Fruit fly (Drosophila melanogaster) whole organism, embryonic: Measurements from ENCODE around the gene CG5500.

Source experiments
- B-H1 ChIP-seq: fragments of 200-800 bp; sonication (Bioruptor generic); IDR thresholded peaks from 3 replicates; pipeline ENCODE4 v1.3.6; 2022; ENCODE audit warnings: missing biosample characterization, missing genetic modification characterization
- CG10321 ChIP-seq: fragments of 200-800 bp; sonication (Bioruptor generic); IDR thresholded peaks from 2 replicates; pipeline ENCODE4 v1.3.6; 2022; ENCODE audit warnings: missing biosample characterization, missing genetic modification characterization
- CG11085 ChIP-seq: fragments of 200-800 bp; sonication (Bioruptor generic); IDR thresholded peaks from 2 replicates; pipeline ENCODE4 v1.3.6; 2022; ENCODE audit warnings: missing biosample characterization, missing genetic modification characterization
- CG11504 ChIP-seq: fragments of 200-800 bp; sonication (Bioruptor generic); optimal IDR thresholded peaks from 3 replicates; lab custom pipeline; 2019; ENCODE audit warnings: missing biosample characterization, mild to moderate bottlenecking, missing genetic modification characterization, moderate library complexity
- CG13894 ChIP-seq: fragments of 200-800 bp; sonication (Bioruptor generic); optimal IDR thresholded peaks from 3 replicates; lab custom pipeline; 2018; ENCODE audit warnings: missing biosample characterization, mild to moderate bottlenecking, missing genetic modification characterization, moderate library complexity
- CG1603 ChIP-seq: fragments of 200-800 bp; sonication (Bioruptor generic); optimal IDR thresholded peaks from 2 replicates; lab custom pipeline; 2019; ENCODE audit warnings: missing biosample characterization, mild to moderate bottlenecking, missing genetic modification characterization, moderate library complexity
- CG16815 ChIP-seq: fragments of 200-800 bp; sonication (Bioruptor generic); optimal IDR thresholded peaks from 3 replicates; lab custom pipeline; 2017; ENCODE audit warnings: missing biosample characterization, mild to moderate bottlenecking, missing genetic modification characterization
- CG17328 ChIP-seq: fragments of 200-800 bp; sonication (Bioruptor generic); IDR thresholded peaks from 2 replicates; pipeline ENCODE4 v1.3.6; 2022; ENCODE audit warnings: missing biosample characterization, missing genetic modification characterization
- CG18262 ChIP-seq: fragments of 200-800 bp; optimal IDR thresholded peaks from 3 replicates; lab custom pipeline; 2019; ENCODE audit warnings: missing biosample characterization, mild to moderate bottlenecking, missing genetic modification characterization, moderate library complexity
- CG2120 ChIP-seq: fragments of 200-800 bp; sonication (Bioruptor generic); optimal IDR thresholded peaks from 3 replicates; lab custom pipeline; 2016; ENCODE audit warnings: missing biosample characterization, missing genetic modification characterization
- CG2199 ChIP-seq: fragments of 200-800 bp; sonication (Bioruptor generic); IDR thresholded peaks from 3 replicates; pipeline ENCODE4 v1.3.6; 2022; ENCODE audit warnings: missing biosample characterization, missing genetic modification characterization
- CG2889 ChIP-seq: fragments of 200-800 bp; sonication (Bioruptor generic); IDR thresholded peaks from 3 replicates; pipeline ENCODE4 v1.3.6; 2022; ENCODE audit warnings: missing biosample characterization, missing genetic modification characterization
- CG32532 ChIP-seq: fragments of 200-800 bp; sonication (Bioruptor generic); IDR thresholded peaks from 2 replicates; pipeline ENCODE4 v1.3.6; 2022; ENCODE audit warnings: missing biosample characterization, missing genetic modification characterization
- CG3995 ChIP-seq: fragments of 200-800 bp; sonication (Bioruptor generic); optimal IDR thresholded peaks from 3 replicates; lab custom pipeline; 2016; ENCODE audit warnings: missing biosample characterization, missing genetic modification characterization
- CG42726 ChIP-seq: fragments of 200-800 bp; sonication (Bioruptor generic); IDR thresholded peaks from 2 replicates; pipeline ENCODE4 v1.3.6; 2022; ENCODE audit warnings: missing biosample characterization, missing genetic modification characterization; ENCODE audit not compliant: partially characterized antibody
- CG4820 ChIP-seq: fragments of 200-800 bp; sonication (Bioruptor generic); optimal IDR thresholded peaks from 3 replicates; lab custom pipeline; 2016; ENCODE audit warnings: missing biosample characterization, missing genetic modification characterization
- CG6254 ChIP-seq: fragments of 200-800 bp; sonication (Bioruptor generic); optimal IDR thresholded peaks from 3 replicates; lab custom pipeline; 2017; ENCODE audit warnings: mild to moderate bottlenecking, missing biosample characterization, missing genetic modification reagents, missing genetic modification characterization
- CG7271 ChIP-seq: fragments of 200-800 bp; sonication (Bioruptor generic); optimal IDR thresholded peaks from 2 replicates; lab custom pipeline; 2018; ENCODE audit warnings: missing biosample characterization, mild to moderate bottlenecking, missing genetic modification characterization, moderate library complexity
- CG7372 ChIP-seq: fragments of 200-800 bp; sonication (Bioruptor generic); IDR thresholded peaks from 2 replicates; pipeline ENCODE4 v1.3.6; 2022; ENCODE audit warnings: missing biosample characterization, missing genetic modification characterization
- CG7556 ChIP-seq: fragments of 200-800 bp; sonication (Bioruptor generic); optimal IDR thresholded peaks from 2 replicates; lab custom pipeline; 2017; ENCODE audit warnings: missing biosample characterization, mild to moderate bottlenecking, missing genetic modification characterization
- CG8478 ChIP-seq: fragments of >200 bp; optimal IDR thresholded peaks from 2 replicates; lab custom pipeline; 2018
- CG9437 ChIP-seq: fragments of 200-800 bp; sonication (Bioruptor generic); optimal IDR thresholded peaks from 2 replicates; lab custom pipeline; 2018; ENCODE audit warnings: missing biosample characterization, mild to moderate bottlenecking, missing genetic modification characterization
- CkIIα-i1 ChIP-seq: fragments of 200-800 bp; sonication (Bioruptor generic); IDR thresholded peaks from 2 replicates; pipeline ENCODE4 v1.3.6; 2022; ENCODE audit warnings: missing biosample characterization, missing genetic modification characterization
- Doc2 ChIP-seq: fragments of 200-800 bp; sonication (Bioruptor generic); IDR thresholded peaks from 2 replicates; pipeline ENCODE4 v1.3.6; 2022; ENCODE audit warnings: missing biosample characterization, missing genetic modification characterization
- Doc3 ChIP-seq: fragments of 200-800 bp; sonication (Bioruptor generic); IDR thresholded peaks from 3 replicates; pipeline ENCODE4 v1.3.6; 2022; ENCODE audit warnings: missing biosample characterization, missing genetic modification characterization; ENCODE audit not compliant: partially characterized antibody
- H2.0 ChIP-seq: fragments of 200-800 bp; sonication (Bioruptor generic); IDR thresholded peaks from 2 replicates; pipeline ENCODE4 v1.3.6; 2022; ENCODE audit warnings: missing biosample characterization, missing genetic modification characterization
- Nf-YB ChIP-seq: fragments of 200-800 bp; sonication (Bioruptor generic); optimal IDR thresholded peaks from 3 replicates; lab custom pipeline; 2019; ENCODE audit warnings: missing biosample characterization, mild to moderate bottlenecking, missing genetic modification characterization, moderate library complexity
- Sry-β ChIP-seq: fragments of 200-800 bp; sonication (Bioruptor generic); optimal IDR thresholded peaks from 2 replicates; lab custom pipeline; 2018; ENCODE audit warnings: missing biosample characterization, mild to moderate bottlenecking, missing genetic modification characterization, moderate library complexity
- Stat92E ChIP-seq, 3 experiments: fragments of >200 bp in 2 of 3; fragments of 200-800 bp in 1 of 3; sonication (Bioruptor generic) in 1 of 3; optimal IDR thresholded peaks; 2 replicates each; lab custom pipeline; 2017 to 2019; ENCODE audit warnings: missing biosample characterization in 3 of 3, missing genetic modification characterization in 3 of 3, mild to moderate bottlenecking in 1 of 3, moderate library complexity in 1 of 3
- Vsx1 ChIP-seq: fragments of 200-800 bp; sonication (Bioruptor generic); optimal IDR thresholded peaks from 2 replicates; lab custom pipeline; 2017; ENCODE audit warnings: missing biosample characterization, mild to moderate bottlenecking, missing genetic modification characterization, missing genetic modification reagents
- Xbp1 ChIP-seq: fragments of 200-800 bp; sonication (Bioruptor generic); optimal IDR thresholded peaks from 3 replicates; lab custom pipeline; 2016; ENCODE audit warnings: missing biosample characterization, mild to moderate bottlenecking, missing genetic modification characterization
- br ChIP-seq: fragments of >200 bp; optimal IDR thresholded peaks from 2 replicates; lab custom pipeline; 2017
- chm ChIP-seq: fragments of 200-800 bp; sonication (Bioruptor generic); IDR thresholded peaks from 2 replicates; pipeline ENCODE4 v1.3.6; 2022; ENCODE audit warnings: missing biosample characterization, missing genetic modification characterization
- chn ChIP-seq: fragments of 200-800 bp; sonication (Bioruptor generic); optimal IDR thresholded peaks from 2 replicates; lab custom pipeline; 2016; ENCODE audit warnings: missing biosample characterization, missing genetic modification characterization
- crp ChIP-seq, 2 experiments: fragments of 200-800 bp; sonication (Bioruptor generic); optimal IDR thresholded peaks; 2 replicates in 1 of 2; 3 replicates in 1 of 2; lab custom pipeline; 2017; ENCODE audit warnings: missing biosample characterization in 2 of 2, missing genetic modification characterization in 2 of 2, mild to moderate bottlenecking in 1 of 2, moderate library complexity in 1 of 2
- da ChIP-seq: fragments of 200-800 bp; sonication (Bioruptor generic); optimal IDR thresholded peaks from 2 replicates; lab custom pipeline; 2016; ENCODE audit warnings: missing biosample characterization, missing genetic modification characterization
- dati ChIP-seq: fragments of 200-800 bp; sonication (Bioruptor generic); IDR thresholded peaks from 2 replicates; pipeline ENCODE4 v1.3.6; 2022; ENCODE audit warnings: missing biosample characterization, missing genetic modification characterization
- dmrt99B ChIP-seq: fragments of 200-800 bp; sonication (Bioruptor generic); optimal IDR thresholded peaks from 2 replicates; lab custom pipeline; 2018; ENCODE audit warnings: missing biosample characterization, mild to moderate bottlenecking, missing genetic modification characterization, moderate library complexity
- fd96Cb ChIP-seq: fragments of 200-800 bp; sonication (Bioruptor generic); optimal IDR thresholded peaks from 2 replicates; lab custom pipeline; 2018; ENCODE audit warnings: missing biosample characterization, mild to moderate bottlenecking, missing genetic modification characterization, moderate library complexity
- ham ChIP-seq: fragments of 200-800 bp; sonication (Bioruptor generic); IDR thresholded peaks from 2 replicates; pipeline ENCODE4 v1.3.6; 2022; ENCODE audit warnings: missing biosample characterization, missing genetic modification characterization
- hbn ChIP-seq: fragments of 200-800 bp; sonication (Bioruptor generic); IDR thresholded peaks from 2 replicates; pipeline ENCODE4 v1.3.6; 2022; ENCODE audit warnings: missing biosample characterization, missing genetic modification characterization; ENCODE audit not compliant: partially characterized antibody
- lilli ChIP-seq: fragments of 200-800 bp; sonication (Bioruptor generic); optimal IDR thresholded peaks from 3 replicates; lab custom pipeline; 2016; ENCODE audit warnings: missing biosample characterization, missing genetic modification characterization
- mirr ChIP-seq: fragments of 200-800 bp; sonication (Bioruptor generic); optimal IDR thresholded peaks from 3 replicates; lab custom pipeline; 2018; ENCODE audit warnings: missing biosample characterization, mild to moderate bottlenecking, missing genetic modification characterization
- nmo ChIP-seq: fragments of 200-800 bp; sonication (Bioruptor generic); optimal IDR thresholded peaks from 2 replicates; lab custom pipeline; 2018; ENCODE audit warnings: missing biosample characterization, mild to moderate bottlenecking, missing genetic modification characterization, moderate library complexity
- odd ChIP-seq: fragments of 200-800 bp; sonication (Bioruptor generic); optimal IDR thresholded peaks from 2 replicates; lab custom pipeline; 2017; ENCODE audit warnings: missing biosample characterization, mild to moderate bottlenecking, missing genetic modification characterization
- pfk ChIP-seq: fragments of 200-800 bp; sonication (Bioruptor generic); optimal IDR thresholded peaks from 2 replicates; lab custom pipeline; 2018; ENCODE audit warnings: missing biosample characterization, mild to moderate bottlenecking, missing genetic modification characterization, moderate library complexity
- sob ChIP-seq: fragments of 200-800 bp; sonication (Bioruptor generic); IDR thresholded peaks from 2 replicates; pipeline ENCODE4 v1.3.6; 2022; ENCODE audit warnings: missing biosample characterization, missing genetic modification characterization
- ssp ChIP-seq: fragments of 200-800 bp; sonication (Bioruptor generic); IDR thresholded peaks from 2 replicates; pipeline ENCODE4 v1.3.6; 2022; ENCODE audit warnings: missing biosample characterization, missing genetic modification characterization
- tx ChIP-seq: fragments of 200-800 bp; sonication (Bioruptor generic); optimal IDR thresholded peaks from 2 replicates; lab custom pipeline; 2016; ENCODE audit warnings: missing biosample characterization, missing genetic modification characterization
- wdn ChIP-seq: fragments of 200-800 bp; sonication (Bioruptor generic); IDR thresholded peaks from 2 replicates; pipeline ENCODE4 v1.3.6; 2022; ENCODE audit warnings: missing biosample characterization, missing genetic modification characterization
- z ChIP-seq: fragments of 200-800 bp; sonication (Bioruptor generic); IDR thresholded peaks from 3 replicates; pipeline ENCODE4 v1.3.6; 2022; ENCODE audit warnings: missing biosample characterization, missing genetic modification characterization
- zfh2 ChIP-seq: fragments of 200-800 bp; sonication (Bioruptor generic); optimal IDR thresholded peaks from 2 replicates; lab custom pipeline; 2016; ENCODE audit warnings: missing biosample characterization, missing genetic modification characterization

The CG5500 gene

dm6 chr3R:26886283-26886689 lies 9.9 kb downstream of the CG5500 start (continued):
- TF ChIP-seq Sry-β (GFP tag; lab: Kevin White, UChicago) (peak; percentile 35), sob (peak; percentile 42), CG2120 (no peak), dmrt99B (tag; lab: Kevin White, UChicago) (peak; percentile 67), CG7372 (GFP tag; lab: Robert Waterston, UW) (peak; percentile 59), CG9437 (GFP tag; lab: Kevin White, UChicago) (peak; percentile 58), CG10321 (no peak), ssp (GFP tag; lab: Robert Waterston, UW) (no peak), z (GFP tag; lab: Robert Waterston, UW) (no peak), CG32532 (GFP tag; lab: Robert Waterston, UW) (no peak; the same call in 1 of the 2 replicates), CG42726 (GFP tag; lab: Robert Waterston, UW) (no peak), B-H1 (GFP tag; lab: Robert Waterston, UW) (peak; percentile 53), wdn (GFP tag; lab: Robert Waterston, UW) (no peak; the same call in 1 of the 2 replicates), Nf-YB (GFP tag; lab: Kevin White, UChicago) (peak; percentile 70), CG16815 (peak; percentile 63), fd96Cb (tag; lab: Kevin White, UChicago) (peak; percentile 73), CG4820 (GFP tag; lab: Kevin White, UChicago) (peak; percentile 25), CkIIα-i1 (GFP tag; lab: Robert Waterston, UW) (no peak), Vsx1 (GFP tag; lab: Kevin White, UChicago) (peak; percentile 56), Xbp1 (GFP tag; lab: Kevin White, UChicago) (peak; percentile 59), Doc2 (GFP tag; lab: Robert Waterston, UW) (no peak), CG11085 (no peak), CG18262 (peak; percentile 85), hbn (GFP tag; lab: Robert Waterston, UW) (no peak), chm (GFP tag; lab: Robert Waterston, UW) (no peak), CG2199 (peak; percentile 28; the same call in 1 of the 3 replicates), CG7271 (no peak), H2.0 (GFP tag; lab: Robert Waterston, UW) (peak; percentile 47; the same call in 1 of the 2 replicates), zfh2 (GFP tag; lab: Kevin White, UChicago) (no peak), pfk (GFP tag; lab: Kevin White, UChicago) (no peak), CG13894 (tag; lab: Kevin White, UChicago) (no peak), br (lab: Kevin White, UChicago) (no peak), Stat92E (GFP tag; optimal IDR thresholded peaks at IDR 0.05; lab: Kevin White, UChicago) (peak in 1 of 3 experiments; percentile 85), crp (GFP tag; optimal IDR thresholded peaks at IDR 0.05; lab: Kevin White, UChicago) (peak in 1 of 2 experiments; percentile 28), chn (GFP tag; lab: Kevin White, UChicago) (peak; percentile 36), CG3995 (GFP tag; lab: Kevin White, UChicago) (no peak), CG8478 (lab: Kevin White, UChicago) (no peak), CG6254 (GFP tag; lab: Kevin White, UChicago) (peak; percentile 77), ham (GFP tag; lab: Robert Waterston, UW) (no peak), tx (GFP tag; lab: Kevin White, UChicago) (no peak), lilli (peak; percentile 32), nmo (peak; percentile 83), mirr (no peak), dati (GFP tag; lab: Robert Waterston, UW) (no peak), Doc3 (no peak), CG2889 (0 out of 3 replicates have a peak, but pooled peaks have one; percentile 32), da (GFP tag; lab: Kevin White, UChicago) (no peak), CG11504 (peak; percentile 78), odd (GFP tag; lab: Kevin White, UChicago) (peak; percentile 41), CG1603 (tag; lab: Kevin White, UChicago) (peak; percentile 5), CG7556 (peak; percentile 78), CG17328 (GFP tag; lab: Robert Waterston, UW) (peak; percentile 68)
